Worm (Caenorhabditis elegans): ENCODE results near the gene gcn-2.
A peak's percentile ranks its signal among the peaks of the same experiment; 100 is the strongest.

gcn-2 gene

DNA sequence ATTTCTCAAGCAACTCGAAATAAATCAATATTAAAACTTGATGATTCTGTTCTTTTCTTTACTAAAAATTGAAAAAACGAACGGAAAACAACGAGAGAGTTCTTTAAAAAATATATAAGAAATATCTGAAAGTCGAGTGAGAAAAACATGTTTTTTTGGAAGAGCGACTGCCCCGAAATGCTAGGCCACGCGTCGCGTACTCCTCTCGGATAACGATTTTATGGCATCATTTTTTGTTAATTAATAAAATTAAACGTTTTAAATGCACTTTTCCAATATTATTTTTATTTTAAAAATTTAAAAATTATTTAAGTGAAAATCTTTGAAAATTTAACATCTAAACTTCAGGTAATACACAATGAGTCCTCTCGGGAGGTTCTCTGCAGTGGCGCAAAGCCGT is 33.2 kb downstream of the gcn-2 start, which contains the start of gene gfm-1 (continued):
- TF ChIP-seq dpl-1 (GFP tag; optimal IDR thresholded peaks at IDR 0.05) = peak; percentile 76
- TF ChIP-seq lim-7 (GFP tag; IDR thresholded peaks at IDR 0.05) = no peak
- no peak for TF ChIP-seq vab-7 (GFP tag; IDR thresholded peaks at IDR 0.05)
- TF ChIP-seq mep-1 (tag; optimal IDR thresholded peaks at IDR 0.05) = peak; percentile 54
- peak; percentile 43 for TF ChIP-seq rbr-2 (tag; optimal IDR thresholded peaks at IDR 0.05)
- TF ChIP-seq dve-1 (tag; optimal IDR thresholded peaks at IDR 0.05; ENCODE audit: insufficient read depth) = no peak
- no peak for TF ChIP-seq gei-8 (GFP tag; optimal IDR thresholded peaks at IDR 0.05)
- TF ChIP-seq zip-2 (tag; optimal IDR thresholded peaks at IDR 0.05) = no peak
- no peak for TF ChIP-seq ztf-11 (tag; optimal IDR thresholded peaks at IDR 0.05)
- TF ChIP-seq attf-4 (tag; optimal IDR thresholded peaks at IDR 0.05) = no peak
- no peak for TF ChIP-seq ama-1 (optimal IDR thresholded peaks at IDR 0.05)
- no peak for TF ChIP-seq sdz-12 (GFP tag; optimal IDR thresholded peaks at IDR 0.05)
- TF ChIP-seq Y105C5A.15 (GFP tag; IDR thresholded peaks at IDR 0.05) = no peak
- no peak for TF ChIP-seq zag-1 (tag; optimal IDR thresholded peaks at IDR 0.05)
- peak; percentile 76; the same call in 1 of the 2 replicates for TF ChIP-seq ZK337.2 (GFP tag; IDR thresholded peaks at IDR 0.05)
- no peak for TF ChIP-seq ceh-28 (tag; optimal IDR thresholded peaks at IDR 0.05)
- TF ChIP-seq dmd-9 (GFP tag; IDR thresholded peaks at IDR 0.05) = peak; percentile 85
- TF ChIP-seq zfp-2 (tag; optimal IDR thresholded peaks at IDR 0.05) = no peak
- TF ChIP-seq egl-43 (GFP tag; IDR thresholded peaks at IDR 0.05) = no peak
- TF ChIP-seq cey-2 (tag; optimal IDR thresholded peaks at IDR 0.05; ENCODE audit: borderline replicate concordance, insufficient read depth) = no peak
- peak; percentile 99 for TF ChIP-seq mes-2 (tag; optimal IDR thresholded peaks at IDR 0.05; ENCODE audit: poor library complexity, severe bottlenecking)
- peak; percentile 81 for TF ChIP-seq unc-130 (GFP tag; optimal IDR thresholded peaks at IDR 0.05)
- no peak for TF ChIP-seq zip-11 (GFP tag; IDR thresholded peaks at IDR 0.05)
- TF ChIP-seq php-3 (GFP tag; IDR thresholded peaks at IDR 0.05) = no peak
- TF ChIP-seq unc-39 (tag; optimal IDR thresholded peaks at IDR 0.05) = no peak
- no peak for TF ChIP-seq mdt-29 (GFP tag; IDR thresholded peaks at IDR 0.05)
- TF ChIP-seq lin-15B (tag; optimal IDR thresholded peaks at IDR 0.05) = peak; percentile 8
- no peak for TF ChIP-seq T20F7.1 (GFP tag; optimal IDR thresholded peaks at IDR 0.05)
- TF ChIP-seq ceh-32 (tag; optimal IDR thresholded peaks at IDR 0.05; ENCODE audit: poor library complexity) = no peak
- TF ChIP-seq F37D6.2 (tag; optimal IDR thresholded peaks at IDR 0.05) = peak; percentile 8
- TF ChIP-seq ceh-82 (tag; optimal IDR thresholded peaks at IDR 0.05) = no peak
- no peak for TF ChIP-seq lin-13 (GFP tag; optimal IDR thresholded peaks at IDR 0.05)
- TF ChIP-seq daf-8 (GFP tag; IDR thresholded peaks at IDR 0.05) = no peak
- TF ChIP-seq mdl-1 (tag; optimal IDR thresholded peaks at IDR 0.05) = no peak

DNA sequence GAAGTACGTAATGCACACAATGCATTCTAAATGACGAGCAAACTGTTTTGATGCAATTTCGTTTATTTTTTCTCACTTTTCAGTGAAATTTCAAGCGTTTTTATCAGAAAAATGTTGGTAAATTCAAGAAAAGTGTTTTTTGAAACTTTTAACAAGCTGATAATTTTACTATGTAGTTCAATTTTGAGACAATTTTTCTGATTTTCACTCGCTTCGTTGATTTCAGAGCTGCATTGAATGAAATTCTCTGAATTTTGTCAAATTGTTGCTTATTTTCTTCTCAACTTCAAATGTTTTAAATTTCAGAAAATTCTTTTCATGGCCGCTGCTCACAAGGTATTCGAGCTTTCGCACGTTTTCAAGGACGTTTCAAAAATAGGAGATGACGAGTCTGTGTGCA is 38.8 kb downstream of the gcn-2 start, which contains the start of gene bath-45:
TSS of gene bath-45 (plus strand) at position 301 of the 400 bp plus-strand sequence.
- TF ChIP-seq zfp-2 (tag; optimal IDR thresholded peaks at IDR 0.05) (no peak), ceh-20 (GFP tag; IDR thresholded peaks at IDR 0.05) (no peak), duxl-1 (tag; optimal IDR thresholded peaks at IDR 0.05; ENCODE audit: poor library complexity) (no peak), unc-39 (tag; optimal IDR thresholded peaks at IDR 0.05) (no peak), hlh-11 (tag; optimal IDR thresholded peaks at IDR 0.05) (no peak), aly-2 (tag; optimal IDR thresholded peaks at IDR 0.05) (no peak), D1046.2 (GFP tag; IDR thresholded peaks at IDR 0.05) (no peak), zip-11 (GFP tag; IDR thresholded peaks at IDR 0.05) (no peak), cey-2 (tag; optimal IDR thresholded peaks at IDR 0.05; ENCODE audit: borderline replicate concordance, insufficient read depth) (no peak), gei-8 (GFP tag; optimal IDR thresholded peaks at IDR 0.05) (no peak), php-3 (GFP tag; IDR thresholded peaks at IDR 0.05) (no peak), hmg-1.1 (GFP tag; IDR thresholded peaks at IDR 0.05) (no peak), ctbp-1 (GFP tag; IDR thresholded peaks at IDR 0.05) (no peak)

All from whole organism, L4 larva.